Fruit fly (Drosophila melanogaster) whole organism, prepupa: ENCODE results near the gene CG3473.

Experiments used
- Blimp-1 ChIP-seq: fragments of 200-800 bp; sonication (Bioruptor generic); optimal IDR thresholded peaks from 3 replicates; lab custom pipeline; 2017; ENCODE audit warnings: missing biosample characterization, missing genetic modification characterization, mild to moderate bottlenecking, moderate library complexity, missing genetic modification reagents
- CG10631 ChIP-seq: fragments of 200-800 bp; sonication (Bioruptor generic); optimal IDR thresholded peaks from 2 replicates; lab custom pipeline; 2016; ENCODE audit warnings: missing biosample characterization, missing genetic modification characterization
- CG10669 ChIP-seq: fragments of 200-800 bp; sonication (Bioruptor generic); optimal IDR thresholded peaks from 3 replicates; lab custom pipeline; 2018; ENCODE audit warnings: missing biosample characterization, mild to moderate bottlenecking, missing genetic modification characterization, moderate library complexity
- CG11294 ChIP-seq: fragments of 200-800 bp; sonication (Bioruptor generic); IDR thresholded peaks from 2 replicates; pipeline ENCODE4 v1.3.6; 2022; ENCODE audit warnings: missing biosample characterization, missing genetic modification characterization
- CG11902 ChIP-seq: fragments of 200-800 bp; sonication (Bioruptor generic); optimal IDR thresholded peaks from 3 replicates; lab custom pipeline; 2016; ENCODE audit warnings: missing biosample characterization, missing genetic modification characterization
- CG3032 ChIP-seq: fragments of 200-800 bp; optimal IDR thresholded peaks from 2 replicates; lab custom pipeline; 2019; ENCODE audit warnings: missing biosample characterization, mild to moderate bottlenecking, missing genetic modification characterization, moderate library complexity
- CG31627 ChIP-seq: fragments of 200-800 bp; sonication (Bioruptor generic); optimal IDR thresholded peaks from 3 replicates; lab custom pipeline; 2016; ENCODE audit warnings: missing biosample characterization, missing genetic modification characterization
- CG32006 ChIP-seq: fragments of 200-800 bp; sonication (Bioruptor generic); optimal IDR thresholded peaks from 3 replicates; lab custom pipeline; 2017; ENCODE audit warnings: missing biosample characterization, mild to moderate bottlenecking, missing genetic modification characterization
- CG34406 ChIP-seq: fragments of 200-800 bp; sonication (Bioruptor generic); optimal IDR thresholded peaks from 3 replicates; lab custom pipeline; 2016; ENCODE audit warnings: missing biosample characterization, missing genetic modification characterization
- CG3919 ChIP-seq: fragments of 200-800 bp; sonication (Bioruptor generic); optimal IDR thresholded peaks from 3 replicates; lab custom pipeline; 2016; ENCODE audit warnings: missing biosample characterization, missing genetic modification characterization
- CG4318 ChIP-seq: fragments of 200-800 bp; sonication (Bioruptor generic); optimal IDR thresholded peaks from 3 replicates; lab custom pipeline; 2017; ENCODE audit warnings: missing biosample characterization, mild to moderate bottlenecking, missing genetic modification characterization
- CG6163 ChIP-seq: fragments of 200-800 bp; sonication (Bioruptor generic); IDR thresholded peaks from 3 replicates; pipeline ENCODE4 v1.3.6; 2022; ENCODE audit warnings: missing biosample characterization, missing genetic modification characterization
- CG6792 ChIP-seq: fragments of 200-800 bp; sonication (Bioruptor generic); optimal IDR thresholded peaks from 3 replicates; lab custom pipeline; 2016; ENCODE audit warnings: missing biosample characterization, missing genetic modification characterization
- CG6808 ChIP-seq: fragments of 200-800 bp; sonication (Bioruptor generic); optimal IDR thresholded peaks from 3 replicates; lab custom pipeline; 2017; ENCODE audit warnings: missing biosample characterization, missing genetic modification characterization, mild to moderate bottlenecking, moderate library complexity, missing genetic modification reagents
- CG7368 ChIP-seq: fragments of 200-800 bp; sonication (Bioruptor generic); optimal IDR thresholded peaks from 3 replicates; lab custom pipeline; 2016; ENCODE audit warnings: missing biosample characterization, missing genetic modification characterization
- CG8319 ChIP-seq: fragments of 200-800 bp; sonication (Bioruptor generic); optimal IDR thresholded peaks from 3 replicates; lab custom pipeline; 2016; ENCODE audit warnings: missing biosample characterization, missing genetic modification characterization
- CG9139 ChIP-seq: fragments of 200-800 bp; sonication (Bioruptor generic); optimal IDR thresholded peaks from 3 replicates; lab custom pipeline; 2017; ENCODE audit warnings: missing biosample characterization, mild to moderate bottlenecking, missing genetic modification characterization
- Eip75B ChIP-seq: fragments of 200-800 bp; sonication (Bioruptor generic); optimal IDR thresholded peaks from 3 replicates; lab custom pipeline; 2016; ENCODE audit warnings: missing biosample characterization, missing genetic modification characterization
- Eip78C ChIP-seq: fragments of 200-800 bp; sonication (Bioruptor generic); peaks from one replicate; lab custom pipeline; 2016; ENCODE audit warnings: missing biosample characterization, missing genetic modification characterization
- Eip93F ChIP-seq: fragments of 200-800 bp; sonication (Bioruptor generic); optimal IDR thresholded peaks from 2 replicates; lab custom pipeline; 2016; ENCODE audit warnings: missing biosample characterization, mild to moderate bottlenecking, missing genetic modification characterization
- Hr39 ChIP-seq: fragments of 200-800 bp; sonication (Bioruptor generic); optimal IDR thresholded peaks from 2 replicates; lab custom pipeline; 2016; ENCODE audit warnings: missing biosample characterization, missing genetic modification characterization
- Lpt ChIP-seq: fragments of 200-800 bp; sonication (Bioruptor generic); optimal IDR thresholded peaks from 3 replicates; lab custom pipeline; 2016; ENCODE audit warnings: missing biosample characterization, missing genetic modification characterization
- Met ChIP-seq: fragments of 200-800 bp; sonication (Bioruptor generic); optimal IDR thresholded peaks from 3 replicates; lab custom pipeline; 2016; ENCODE audit warnings: missing biosample characterization, missing genetic modification characterization
- Sox102F ChIP-seq: fragments of 200-800 bp; sonication (Bioruptor generic); optimal IDR thresholded peaks from 2 replicates; lab custom pipeline; 2016; ENCODE audit warnings: missing biosample characterization, mild to moderate bottlenecking, missing genetic modification characterization
- Sox15 ChIP-seq: fragments of 200-800 bp; sonication (Bioruptor generic); optimal IDR thresholded peaks from 3 replicates; lab custom pipeline; 2016; ENCODE audit warnings: missing biosample characterization, missing genetic modification characterization
- achi ChIP-seq: fragments of 200-800 bp; sonication (Bioruptor generic); optimal IDR thresholded peaks from 3 replicates; lab custom pipeline; 2016; ENCODE audit warnings: missing biosample characterization, missing genetic modification characterization
- acj6 ChIP-seq: fragments of 200-800 bp; sonication (Bioruptor generic); optimal IDR thresholded peaks from 3 replicates; lab custom pipeline; 2016; ENCODE audit warnings: missing biosample characterization, missing genetic modification characterization
- cyc ChIP-seq: fragments of 200-800 bp; sonication (Bioruptor generic); optimal IDR thresholded peaks from 3 replicates; lab custom pipeline; 2016; ENCODE audit warnings: missing biosample characterization, missing genetic modification characterization
- dac ChIP-seq: fragments of 200-800 bp; sonication (Bioruptor generic); optimal IDR thresholded peaks from 2 replicates; lab custom pipeline; 2017; ENCODE audit warnings: missing biosample characterization, mild to moderate bottlenecking, missing genetic modification characterization
- eg ChIP-seq: fragments of 200-800 bp; sonication (Bioruptor generic); IDR thresholded peaks from 3 replicates; pipeline ENCODE4 v1.3.6; 2022; ENCODE audit warnings: missing biosample characterization, missing genetic modification characterization
- fd85E ChIP-seq: fragments of 200-800 bp; sonication (Bioruptor generic); optimal IDR thresholded peaks from 3 replicates; lab custom pipeline; 2016; ENCODE audit warnings: missing biosample characterization, missing genetic modification characterization
- fkh ChIP-seq: fragments of 200-800 bp; sonication (Bioruptor generic); optimal IDR thresholded peaks from 3 replicates; lab custom pipeline; 2017; ENCODE audit warnings: missing biosample characterization, mild to moderate bottlenecking, missing genetic modification characterization, moderate library complexity
- net ChIP-seq: fragments of 200-800 bp; sonication (Bioruptor generic); optimal IDR thresholded peaks from 3 replicates; lab custom pipeline; 2016; ENCODE audit warnings: missing biosample characterization, missing genetic modification characterization
- pdm3 ChIP-seq: fragments of 200-800 bp; sonication (Bioruptor generic); optimal IDR thresholded peaks from 3 replicates; lab custom pipeline; 2016; ENCODE audit warnings: missing biosample characterization, missing genetic modification characterization
- ss ChIP-seq, 2 experiments: fragments of 200-800 bp; sonication (Bioruptor generic); optimal IDR thresholded peaks; 2 replicates in 1 of 2; 3 replicates in 1 of 2; lab custom pipeline; 2017 to 2018; ENCODE audit warnings: mild to moderate bottlenecking in 2 of 2, missing biosample characterization in 2 of 2, missing genetic modification characterization in 2 of 2, moderate library complexity in 1 of 2
- svp ChIP-seq: fragments of 200-800 bp; sonication (Bioruptor generic); peaks from one replicate; lab custom pipeline; 2016; ENCODE audit warnings: missing biosample characterization, missing genetic modification characterization
- topi ChIP-seq: fragments of 200-800 bp; sonication (Bioruptor generic); optimal IDR thresholded peaks from 3 replicates; lab custom pipeline; 2016; ENCODE audit warnings: missing biosample characterization, missing genetic modification characterization
- vri ChIP-seq: fragments of 200-800 bp; sonication (Bioruptor generic); optimal IDR thresholded peaks from 3 replicates; lab custom pipeline; 2016; ENCODE audit warnings: missing biosample characterization, mild to moderate bottlenecking, missing genetic modification characterization

The CG3473 gene

DNA sequence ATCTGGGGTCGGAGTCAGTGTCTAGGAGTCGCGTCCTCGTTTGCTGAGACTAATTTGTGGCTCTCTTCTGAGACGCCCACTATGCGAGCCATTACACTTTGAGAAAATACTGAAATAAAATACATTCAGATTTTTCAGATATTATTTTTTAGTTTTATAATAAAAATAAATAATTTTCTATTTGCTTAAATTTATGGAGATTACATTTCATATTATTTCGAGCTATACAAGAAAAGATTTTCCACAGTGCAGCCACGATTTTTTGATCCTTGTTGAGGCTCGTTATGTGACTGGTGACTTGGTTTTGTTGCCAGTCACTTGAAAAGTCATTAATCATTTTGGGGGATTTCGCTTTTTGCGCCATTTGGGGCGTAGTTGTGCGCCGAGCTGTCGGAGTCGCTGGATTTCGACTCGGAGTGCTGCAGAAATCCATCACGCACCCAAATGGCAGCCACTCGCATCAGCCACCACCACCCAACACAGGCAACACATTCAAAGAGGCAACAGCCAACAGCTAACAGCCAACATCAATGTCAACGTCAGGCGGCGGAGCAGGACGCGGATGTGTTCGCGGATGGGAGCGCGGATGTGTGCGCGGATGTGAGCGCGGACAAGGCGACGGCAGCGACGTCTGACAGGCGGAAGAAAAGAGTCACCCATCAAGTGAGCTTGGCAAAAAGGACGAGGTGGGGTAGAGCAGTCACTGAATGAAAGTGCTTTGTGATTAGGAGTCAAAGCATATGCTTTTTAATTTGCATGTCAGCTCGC is 23.4 kb upstream of the CG3473 start (continued):
- TF ChIP-seq CG8319 (no peak), eg (GFP tag; lab: Robert Waterston, UW) (0 out of 3 replicates have a peak, but pooled peaks have one; percentile 14), achi (peak; percentile 52), CG32006 (GFP tag; lab: Kevin White, UChicago) (peak; percentile 48), CG7368 (GFP tag; lab: Kevin White, UChicago) (no peak), Hr39 (no peak), fd85E (GFP tag; lab: Kevin White, UChicago) (no peak), fkh (GFP tag; lab: Kevin White, UChicago) (no peak), CG11902 (no peak), Sox102F (GFP tag; lab: Kevin White, UChicago) (no peak), CG31627 (no peak), cyc (GFP tag; lab: Kevin White, UChicago) (no peak), Lpt (GFP tag; lab: Kevin White, UChicago) (no peak), CG10669 (GFP tag; lab: Kevin White, UChicago) (peak; percentile 34), CG3032 (tag; lab: Kevin White, UChicago) (peak; percentile 56), CG34406 (GFP tag; lab: Kevin White, UChicago) (peak; percentile 10), Met (GFP tag; lab: Kevin White, UChicago) (no peak), svp (GFP tag; lab: Kevin White, UChicago) (peak; percentile 24), acj6 (GFP tag; lab: Kevin White, UChicago) (peak; percentile 29), pdm3 (GFP tag; lab: Kevin White, UChicago) (peak; percentile 3), ss (GFP tag; optimal IDR thresholded peaks at IDR 0.05; lab: Kevin White, UChicago) (peak; percentile 13 to 43), net (GFP tag; lab: Kevin White, UChicago) (no peak)

- TF ChIP-seq Blimp-1 (no peak), ss (GFP tag; optimal IDR thresholded peaks at IDR 0.05; lab: Kevin White, UChicago) (peak; percentile 25 to 48), Eip93F (no peak), CG3919 (no peak), dac (GFP tag; lab: Kevin White, UChicago) (no peak), svp (GFP tag; lab: Kevin White, UChicago) (peak; percentile 66), CG11902 (no peak), Eip78C (peak; percentile 70), CG11294 (GFP tag; lab: Robert Waterston, UW) (no peak), acj6 (GFP tag; lab: Kevin White, UChicago) (no peak), net (GFP tag; lab: Kevin White, UChicago) (no peak), Sox102F (GFP tag; lab: Kevin White, UChicago) (peak; percentile 14)
Measured at dm6 chr2L:14580693-14581572, 17.4 kb upstream of the CG3473 start.

- peak; percentile 7 for TF ChIP-seq achi
- no peak for TF ChIP-seq ss (GFP tag; optimal IDR thresholded peaks at IDR 0.05; lab: Kevin White, UChicago)
- TF ChIP-seq Met (GFP tag; lab: Kevin White, UChicago) = no peak
- no peak for TF ChIP-seq vri (GFP tag; lab: Kevin White, UChicago)
- TF ChIP-seq net (GFP tag; lab: Kevin White, UChicago) = no peak
- no peak for TF ChIP-seq CG6808 (GFP tag; lab: Kevin White, UChicago)
- no peak for TF ChIP-seq CG4318 (GFP tag; lab: Kevin White, UChicago)
- no peak for TF ChIP-seq cyc (GFP tag; lab: Kevin White, UChicago)
- no peak for TF ChIP-seq CG10631
- no peak for TF ChIP-seq CG3919
- no peak for TF ChIP-seq CG3032 (tag; lab: Kevin White, UChicago)
- TF ChIP-seq CG32006 (GFP tag; lab: Kevin White, UChicago) = no peak
- no peak for TF ChIP-seq Eip75B
- TF ChIP-seq Eip93F = no peak
- no peak for TF ChIP-seq CG6792 (GFP tag; lab: Kevin White, UChicago)
- TF ChIP-seq CG10669 (GFP tag; lab: Kevin White, UChicago) = no peak
- no peak for TF ChIP-seq Sox15 (GFP tag; lab: Kevin White, UChicago)
- no peak for TF ChIP-seq CG6163 (GFP tag; lab: Robert Waterston, UW)
- no peak for TF ChIP-seq pdm3 (GFP tag; lab: Kevin White, UChicago)
- TF ChIP-seq Eip78C = peak; percentile 48
- no peak for TF ChIP-seq topi
- no peak for TF ChIP-seq CG7368 (GFP tag; lab: Kevin White, UChicago)
- TF ChIP-seq CG9139 (GFP tag; lab: Kevin White, UChicago) = no peak
- TF ChIP-seq svp (GFP tag; lab: Kevin White, UChicago) = no peak
- TF ChIP-seq fkh (GFP tag; lab: Kevin White, UChicago) = peak; percentile 19
- TF ChIP-seq CG34406 (GFP tag; lab: Kevin White, UChicago) = no peak
Measured at dm6 chr2L:14579449-14579848, 15.9 kb upstream of the CG3473 start.
